Worm (Caenorhabditis elegans) whole organism, young adult: ENCODE measurements around the gene C13G3.12.

Experiments used
- B0019.2 ChIP-seq: fragments of 200-800 bp; sonication (Bioruptor generic); conservative IDR thresholded peaks from 2 replicates; pipeline ENCODE4 v1.3.6; 2022; ENCODE audit warnings: missing genetic modification reagents, missing genetic modification characterization, missing compliant biosample characterization
- B0336.3 ChIP-seq: fragments of 200-800 bp; sonication (Bioruptor generic); IDR thresholded peaks from 2 replicates; pipeline ENCODE4 v1.3.6; 2022; ENCODE audit warnings: missing genetic modification characterization, missing compliant biosample characterization
- D2030.7 ChIP-seq: fragments of 200-800 bp; sonication (Bioruptor generic); IDR thresholded peaks from 2 replicates; pipeline ENCODE4 v1.3.6; 2022; ENCODE audit warnings: missing genetic modification reagents, missing genetic modification characterization, missing compliant biosample characterization
- F22D6.2 ChIP-seq: sonication (generic microtip); optimal IDR thresholded peaks from 2 replicates; lab custom pipeline; 2016; ENCODE audit warnings: mild to moderate bottlenecking, missing genetic modification characterization, missing compliant biosample characterization
- F39B2.1 ChIP-seq: fragments of 200-800 bp; sonication (Bioruptor generic); IDR thresholded peaks from 2 replicates; pipeline ENCODE4 v1.3.6; 2022; ENCODE audit warnings: missing genetic modification reagents, missing genetic modification characterization, missing compliant biosample characterization
- F49E8.2 ChIP-seq: sonication (generic microtip); optimal IDR thresholded peaks from 3 replicates; lab custom pipeline; 2017; ENCODE audit warnings: missing genetic modification characterization, mild to moderate bottlenecking, missing compliant biosample characterization, antibody characterized with exemption, moderate library complexity; ENCODE audit not compliant: insufficient read depth
- F55B11.4 ChIP-seq: sonication (generic microtip); optimal IDR thresholded peaks from 2 replicates; lab custom pipeline; 2016; ENCODE audit warnings: missing compliant biosample characterization, missing genetic modification characterization, borderline replicate concordance; ENCODE audit not compliant: insufficient read depth
- T07F8.4 ChIP-seq: sonication (generic microtip); optimal IDR thresholded peaks from 2 replicates; lab custom pipeline; 2016; ENCODE audit warnings: mild to moderate bottlenecking, missing genetic modification characterization, moderate library complexity, missing compliant biosample characterization
- Y53G8AR.9 ChIP-seq: fragments of 200-800 bp; sonication (Bioruptor generic); conservative IDR thresholded peaks from 2 replicates; pipeline ENCODE4 v1.3.6; 2022; ENCODE audit warnings: missing genetic modification reagents, missing genetic modification characterization, missing compliant biosample characterization
- Y95B8A.8 ChIP-seq: fragments of 200-800 bp; sonication (Bioruptor generic); IDR thresholded peaks from 2 replicates; pipeline ENCODE4 v1.3.6; 2022; ENCODE audit warnings: missing genetic modification reagents, missing genetic modification characterization, missing compliant biosample characterization
- aptf-2 ChIP-seq: fragments of 200-800 bp; sonication (Bioruptor generic); conservative IDR thresholded peaks from 2 replicates; pipeline ENCODE4 v1.3.6; 2022; ENCODE audit warnings: missing genetic modification reagents, missing genetic modification characterization, missing compliant biosample characterization
- bed-1 ChIP-seq: fragments of 200-800 bp; sonication (Bioruptor generic); IDR thresholded peaks from 2 replicates; pipeline ENCODE4 v1.3.6; 2022; ENCODE audit warnings: missing genetic modification reagents, missing genetic modification characterization, missing compliant biosample characterization
- cebp-1 ChIP-seq, 2 experiments: fragments of 200-800 bp in 1 of 2; sonication (Bioruptor generic) in 1 of 2; sonication (generic microtip) in 1 of 2; IDR thresholded peaks in 1 of 2; optimal IDR thresholded peaks in 1 of 2; 2 replicates each; pipeline versions ENCODE4 v1.3.6 to Lab custom; 2017 to 2022; ENCODE audit warnings: missing compliant biosample characterization in 2 of 2, missing genetic modification characterization in 2 of 2, mild to moderate bottlenecking in 1 of 2, missing genetic modification reagents in 1 of 2, moderate library complexity in 1 of 2
- ceh-40 ChIP-seq: fragments of 200-800 bp; sonication (Bioruptor generic); IDR thresholded peaks from 2 replicates; pipeline ENCODE4 v1.3.6; 2022; ENCODE audit warnings: missing genetic modification characterization, missing compliant biosample characterization
- ceh-91 ChIP-seq: fragments of 200-800 bp; sonication (Bioruptor generic); IDR thresholded peaks from 2 replicates; pipeline ENCODE4 v1.3.6; 2022; ENCODE audit warnings: missing genetic modification reagents, missing genetic modification characterization, missing compliant biosample characterization
- die-1 ChIP-seq: sonication (generic microtip); optimal IDR thresholded peaks from 2 replicates; lab custom pipeline; 2016; ENCODE audit warnings: missing genotype, mild to moderate bottlenecking, missing genetic modification characterization, missing compliant biosample characterization
- ekl-4 ChIP-seq: fragments of 200-800 bp; sonication (Bioruptor generic); IDR thresholded peaks from 2 replicates; pipeline ENCODE4 v1.3.6; 2022; ENCODE audit warnings: missing genetic modification reagents, missing genetic modification characterization, missing compliant biosample characterization
- fkh-3 ChIP-seq: sonication (generic microtip); optimal IDR thresholded peaks from 2 replicates; lab custom pipeline; 2016; ENCODE audit warnings: mild to moderate bottlenecking, missing genetic modification characterization, missing compliant biosample characterization
- him-1 ChIP-seq: sonication (generic microtip); optimal IDR thresholded peaks from 2 replicates; lab custom pipeline; 2016; ENCODE audit warnings: missing genotype, missing genetic modification reagents, missing genetic modification characterization, missing compliant biosample characterization
- hlh-26 ChIP-seq: fragments of 200-800 bp; sonication (Bioruptor generic); conservative IDR thresholded peaks from 2 replicates; pipeline ENCODE4 v1.3.6; 2022; ENCODE audit warnings: missing genetic modification reagents, missing genetic modification characterization, missing compliant biosample characterization
- hmg-1.2 ChIP-seq: fragments of 200-800 bp; sonication (Bioruptor generic); IDR thresholded peaks from 2 replicates; pipeline ENCODE4 v1.3.6; 2022; ENCODE audit warnings: missing genetic modification reagents, missing genetic modification characterization, missing compliant biosample characterization
- lag-1 ChIP-seq: fragments of 200-800 bp; sonication (Bioruptor generic); IDR thresholded peaks from 2 replicates; pipeline ENCODE4 v1.3.6; 2022; ENCODE audit warnings: missing genetic modification reagents, missing genetic modification characterization, missing compliant biosample characterization
- lsl-1 ChIP-seq: fragments of 200-800 bp; sonication (Bioruptor generic); optimal IDR thresholded peaks from 2 replicates; lab custom pipeline; 2018; ENCODE audit warnings: mild to moderate bottlenecking, missing genetic modification characterization, moderate library complexity, missing compliant biosample characterization
- madf-10 ChIP-seq: sonication (generic microtip); optimal IDR thresholded peaks from 2 replicates; lab custom pipeline; 2016; ENCODE audit warnings: mild to moderate bottlenecking, missing genetic modification characterization, missing compliant biosample characterization
- mcd-1 ChIP-seq: fragments of 200-800 bp; sonication (Bioruptor generic); IDR thresholded peaks from 2 replicates; pipeline ENCODE4 v1.3.6; 2022; ENCODE audit warnings: missing genetic modification reagents, missing genetic modification characterization, missing compliant biosample characterization
- mel-28 ChIP-seq: sonication (generic microtip); optimal IDR thresholded peaks from 2 replicates; lab custom pipeline; 2016; ENCODE audit warnings: borderline replicate concordance, mild to moderate bottlenecking, missing genetic modification characterization, missing compliant biosample characterization
- mxl-1 ChIP-seq: sonication (generic microtip); optimal IDR thresholded peaks from 2 replicates; lab custom pipeline; 2016; ENCODE audit warnings: missing genetic modification characterization, missing compliant biosample characterization
- nfya-2 ChIP-seq: fragments of 200-800 bp; sonication (Bioruptor generic); IDR thresholded peaks from 2 replicates; pipeline ENCODE4 v1.3.6; 2022; ENCODE audit warnings: missing genetic modification reagents, missing genetic modification characterization, missing compliant biosample characterization
- nhr-27 ChIP-seq: fragments of 200-800 bp; sonication (Bioruptor generic); optimal IDR thresholded peaks from 2 replicates; lab custom pipeline; 2018; ENCODE audit warnings: mild to moderate bottlenecking, missing genetic modification characterization, moderate library complexity, missing compliant biosample characterization
- nhr-80 ChIP-seq: sonication (generic microtip); optimal IDR thresholded peaks from 2 replicates; lab custom pipeline; 2016; ENCODE audit warnings: missing genetic modification characterization, missing compliant biosample characterization
- nhr-90 ChIP-seq: sonication (generic microtip); optimal IDR thresholded peaks from 2 replicates; lab custom pipeline; 2016; ENCODE audit warnings: missing genotype, mild to moderate bottlenecking, missing genetic modification characterization, missing compliant biosample characterization
- rcor-1 ChIP-seq: fragments of 200-800 bp; sonication (Bioruptor generic); IDR thresholded peaks from 2 replicates; pipeline ENCODE4 v1.3.6; 2022; ENCODE audit warnings: missing genetic modification reagents, missing genetic modification characterization, missing compliant biosample characterization
- rpc-1 ChIP-seq, 2 experiments: fragments of 150-350 bp in 1 of 2; sonication (generic microtip) in 1 of 2; optimal IDR thresholded peaks; 2 replicates each; lab custom pipeline; 2014 to 2018; ENCODE audit warnings: missing biosample characterization in 1 of 2, missing genetic modification characterization in 1 of 2, missing genetic modification reagents in 1 of 2, missing genotype in 1 of 2
- sdz-38 ChIP-seq: sonication (generic microtip); optimal IDR thresholded peaks from 2 replicates; lab custom pipeline; 2016; ENCODE audit warnings: missing genotype, missing genetic modification characterization, missing compliant biosample characterization
- snpc-3.4 ChIP-seq: sonication (generic microtip); optimal IDR thresholded peaks from 2 replicates; lab custom pipeline; 2017; ENCODE audit warnings: missing genetic modification characterization, mild to moderate bottlenecking, missing compliant biosample characterization, antibody characterized with exemption, moderate library complexity, missing genotype, missing genetic modification reagents
- sptf-2 ChIP-seq: fragments of 200-800 bp; sonication (Bioruptor generic); optimal IDR thresholded peaks from 2 replicates; lab custom pipeline; 2018; ENCODE audit warnings: mild to moderate bottlenecking, missing genetic modification characterization, missing compliant biosample characterization
- tbx-9 ChIP-seq: sonication (generic microtip); optimal IDR thresholded peaks from 2 replicates; lab custom pipeline; 2016; ENCODE audit warnings: borderline replicate concordance, missing genetic modification characterization, inconsistent platforms, missing compliant biosample characterization
- unc-130 ChIP-seq: sonication (generic microtip); optimal IDR thresholded peaks from 2 replicates; lab custom pipeline; 2016; ENCODE audit warnings: missing genetic modification reagents, missing genetic modification characterization, missing compliant biosample characterization
- unc-62 ChIP-seq: fragments of 150-350 bp; optimal IDR thresholded peaks from 2 replicates; lab custom pipeline; 2014; ENCODE audit warnings: missing biosample characterization, missing genetic modification reagents, missing genetic modification characterization
- ztf-18 ChIP-seq: sonication (generic microtip); optimal IDR thresholded peaks from 2 replicates; lab custom pipeline; 2016; ENCODE audit warnings: missing genotype, mild to moderate bottlenecking, missing genetic modification characterization, missing compliant biosample characterization
- ztf-28 ChIP-seq: fragments of 200-800 bp; sonication (Bioruptor generic); IDR thresholded peaks from 2 replicates; pipeline ENCODE4 v1.3.6; 2022; ENCODE audit warnings: missing genetic modification reagents, missing genetic modification characterization, missing compliant biosample characterization
- ztf-6 ChIP-seq: fragments of 200-800 bp; sonication (Bioruptor generic); IDR thresholded peaks from 2 replicates; pipeline ENCODE4 v1.3.6; 2022; ENCODE audit warnings: missing genetic modification reagents, missing genetic modification characterization, missing compliant biosample characterization

Gene C13G3.12

DNA sequence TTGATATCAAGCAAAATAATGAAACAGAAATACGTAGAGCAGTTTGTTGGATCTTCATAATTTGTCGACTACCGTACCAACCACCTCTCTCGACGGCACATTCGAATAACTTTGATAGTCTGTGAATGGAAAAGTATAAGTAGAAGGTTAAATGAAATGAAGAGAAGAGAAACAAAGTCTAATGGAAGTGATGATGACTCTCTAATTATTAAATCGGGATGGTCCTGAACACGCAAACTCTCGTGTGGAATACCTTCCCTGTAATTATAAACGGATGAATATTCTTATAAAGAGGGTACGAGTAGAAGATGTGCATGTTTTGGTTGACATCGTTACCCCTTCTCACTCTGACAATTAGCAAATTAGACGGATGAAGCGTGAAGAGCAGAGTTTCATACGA lies at the start of gene C13G3.12, which contains the start of gene hot-6:
Gene C13G3.12, minus strand, starts transcription at position 101 of the 400 bp plus-strand sequence.
Gene hot-6, minus strand, starts transcription at position 121 of the 400 bp plus-strand sequence.
- TF ChIP-seq F39B2.1 (no peak), ztf-18 (no peak), hmg-1.2 (GFP tag; lab: Robert Waterston, UW) (no peak), F55B11.4 (tag; lab: Kevin White, UChicago) (no peak), sptf-2 (GFP tag; lab: Kevin White, UChicago) (no peak), nhr-90 (no peak), die-1 (tag; lab: Kevin White, UChicago) (no peak), ztf-6 (GFP tag; lab: Robert Waterston, UW) (no peak), him-1 (tag; lab: Kevin White, UChicago) (no peak), rcor-1 (GFP tag; lab: Robert Waterston, UW) (no peak)

DNA sequence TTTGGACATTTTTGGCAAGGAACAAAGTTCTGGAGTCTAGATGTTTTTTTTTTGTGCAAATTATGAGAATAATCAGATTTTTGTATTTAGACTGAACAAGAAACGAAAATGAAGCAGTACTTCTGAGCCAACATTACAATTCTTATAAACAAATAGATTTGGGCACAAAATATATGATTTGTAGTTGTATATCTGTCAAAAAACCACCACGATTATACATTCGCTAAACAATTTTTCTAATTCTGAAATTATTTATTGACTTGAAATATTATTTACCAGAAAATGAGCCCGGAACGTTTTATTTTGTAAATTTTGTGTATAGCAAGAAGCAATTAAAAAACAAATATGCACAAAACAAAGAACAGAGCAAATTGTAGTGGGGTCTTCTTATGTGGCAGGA lies 48.7 kb upstream of the C13G3.12 start:
- TF ChIP-seq mel-28 (tag; lab: Kevin White, UChicago), result no peak
- TF ChIP-seq D2030.7 (GFP tag; lab: Robert Waterston, UW), result no peak
- TF ChIP-seq Y53G8AR.9, result 0 out of 2 replicates have a peak, but pooled peaks have one; percentile 22
- peak; percentile 45; the same call in 1 of the 2 replicates for TF ChIP-seq ekl-4
- no peak for TF ChIP-seq tbx-9 (tag; lab: Kevin White, UChicago)
- no peak for TF ChIP-seq Y95B8A.8 (GFP tag; lab: Robert Waterston, UW)

DNA sequence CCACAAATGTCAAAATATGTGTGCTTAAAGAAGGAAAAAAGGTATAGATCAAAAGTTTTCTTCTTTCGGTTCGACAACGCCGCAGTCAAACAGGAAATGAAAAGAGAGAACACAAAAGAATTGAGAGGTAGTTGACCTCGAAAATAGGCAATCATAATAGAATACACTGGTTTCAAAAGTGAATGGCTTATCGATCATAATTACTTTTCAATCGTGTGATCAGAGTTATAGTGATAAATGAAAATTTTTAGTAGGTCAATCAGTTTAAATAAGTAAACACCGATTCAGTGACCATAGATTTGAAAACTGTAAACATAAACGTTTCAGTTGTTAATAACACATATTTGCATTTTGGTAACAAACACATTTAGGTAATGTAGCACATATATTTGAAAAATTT lies 47.7 kb upstream of the C13G3.12 start:
- TF ChIP-seq F49E8.2 (tag; lab: Kevin White, UChicago), result no peak
- TF ChIP-seq nhr-80 (tag; lab: Kevin White, UChicago), result peak; percentile 77

DNA sequence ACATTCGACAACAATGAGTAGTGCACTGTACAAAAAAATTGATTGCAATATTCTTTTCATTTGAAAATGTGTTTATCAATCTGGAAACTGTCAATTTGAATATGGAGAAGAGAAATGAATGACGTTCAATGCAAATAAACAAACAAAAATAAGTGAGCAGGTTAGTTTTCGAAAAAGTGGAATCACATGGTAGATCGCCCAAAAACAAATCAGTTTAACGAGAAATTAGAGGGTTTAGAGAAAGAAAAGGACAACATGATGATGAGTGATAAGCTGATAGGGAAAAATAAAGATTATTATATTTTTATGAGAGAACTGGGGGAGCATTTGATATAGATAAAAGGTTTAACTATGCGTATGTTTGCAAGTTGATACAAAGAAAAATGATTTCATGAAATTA lies 46.6 kb upstream of the C13G3.12 start, which contains the start of gene T04C12.8:
Gene T04C12.8, minus strand, starts transcription at position 82 of the 400 bp plus-strand sequence.
- TF ChIP-seq ztf-28, result no peak
- TF ChIP-seq ceh-40 (GFP tag; lab: Robert Waterston, UW), result no peak
- TF ChIP-seq F22D6.2, result no peak
- TF ChIP-seq Y95B8A.8 (GFP tag; lab: Robert Waterston, UW), result no peak
- no peak for TF ChIP-seq ztf-6 (GFP tag; lab: Robert Waterston, UW)
- TF ChIP-seq cebp-1 (GFP tag; IDR thresholded peaks at IDR 0.05; lab: Robert Waterston, UW), result no peak
- TF ChIP-seq cebp-1 (tag; optimal IDR thresholded peaks at IDR 0.05; lab: Kevin White, UChicago), result no peak
- no peak for TF ChIP-seq nfya-2 (GFP tag; lab: Robert Waterston, UW)
- 0 out of 2 replicates have a peak, but pooled peaks have one; percentile 24 for TF ChIP-seq B0336.3 (GFP tag; lab: Robert Waterston, UW)
- no peak for TF ChIP-seq mxl-1 (tag; lab: Kevin White, UChicago)
- TF ChIP-seq die-1 (tag; lab: Kevin White, UChicago), result no peak
- no peak for TF ChIP-seq tbx-9 (tag; lab: Kevin White, UChicago)
- no peak for TF ChIP-seq bed-1 (GFP tag; lab: Robert Waterston, UW)
- TF ChIP-seq unc-130 (GFP tag; lab: Kevin White, UChicago), result no peak
- no peak for TF ChIP-seq lag-1 (GFP tag; lab: Robert Waterston, UW)
- TF ChIP-seq aptf-2 (GFP tag; lab: Robert Waterston, UW), result no peak
- no peak for TF ChIP-seq hlh-26 (GFP tag; lab: Robert Waterston, UW)
- TF ChIP-seq sdz-38 (tag; lab: Kevin White, UChicago), result no peak
- no peak for TF ChIP-seq rpc-1 (optimal IDR thresholded peaks at IDR 0.05; lab: Kevin White, UChicago)
- TF ChIP-seq rpc-1 (tag; optimal IDR thresholded peaks at IDR 0.05; lab: Kevin White, UChicago), result no peak
- no peak for TF ChIP-seq mcd-1 (GFP tag; lab: Robert Waterston, UW)
- TF ChIP-seq B0019.2, result no peak
- TF ChIP-seq nhr-27 (tag; lab: Kevin White, UChicago), result no peak
- no peak for TF ChIP-seq lsl-1 (GFP tag; lab: Kevin White, UChicago)
- TF ChIP-seq hmg-1.2 (GFP tag; lab: Robert Waterston, UW), result no peak
- TF ChIP-seq madf-10, result no peak
- peak; percentile 95 for TF ChIP-seq nhr-80 (tag; lab: Kevin White, UChicago)
- TF ChIP-seq snpc-3.4 (tag; lab: Kevin White, UChicago), result no peak
- TF ChIP-seq fkh-3 (tag; lab: Kevin White, UChicago), result no peak
- TF ChIP-seq T07F8.4 (tag; lab: Kevin White, UChicago), result no peak
- no peak for TF ChIP-seq ceh-91 (GFP tag; lab: Robert Waterston, UW)
- peak; percentile 88 for TF ChIP-seq unc-62 (GFP tag; lab: Kevin White, UChicago)
- no peak for TF ChIP-seq Y53G8AR.9
- TF ChIP-seq F39B2.1, result no peak
